Worm (Caenorhabditis elegans): ENCODE measurements around the gene dmsr-13.

ce11 chrV:6796264-6796663 is 23.4 kb downstream of the dmsr-13 start:
- TF ChIP-seq nhr-179 (tag; optimal IDR thresholded peaks at IDR 0.05) = no peak
- no peak for TF ChIP-seq sea-2 (GFP tag; IDR thresholded peaks at IDR 0.05)
- no peak for TF ChIP-seq madf-8 (GFP tag; conservative IDR thresholded peaks at IDR 0.05)
- TF ChIP-seq F39B2.1 (GFP tag; IDR thresholded peaks at IDR 0.05) = no peak
- TF ChIP-seq ceh-58 (GFP tag; IDR thresholded peaks at IDR 0.05) = no peak
- no peak for TF ChIP-seq nfya-2 (GFP tag; IDR thresholded peaks at IDR 0.05)
- TF ChIP-seq ceh-27 (GFP tag; optimal IDR thresholded peaks at IDR 0.05) = no peak
- no peak for TF ChIP-seq ceh-100 (GFP tag; IDR thresholded peaks at IDR 0.05)
- no peak for TF ChIP-seq egrh-3 (GFP tag; IDR thresholded peaks at IDR 0.05)
- no peak for TF ChIP-seq K11D2.4 (GFP tag; IDR thresholded peaks at IDR 0.05)
- no peak for TF ChIP-seq ztf-26 (tag; optimal IDR thresholded peaks at IDR 0.05)
- no peak for TF ChIP-seq ama-1 (optimal IDR thresholded peaks at IDR 0.05)
- no peak for TF ChIP-seq ama-1 (GFP tag; optimal IDR thresholded peaks at IDR 0.05)
- no peak for TF ChIP-seq ztf-28 (GFP tag; IDR thresholded peaks at IDR 0.05)
- TF ChIP-seq F22D6.2 (tag; optimal IDR thresholded peaks at IDR 0.05) = no peak
